Worm (Caenorhabditis elegans) whole organism, L4/young adult: ENCODE measurements around the gene ubh-2.

ENCODE experiments used
- W03F9.2 ChIP-seq: fragments of 150-350 bp; optimal IDR thresholded peaks from 2 replicates; lab custom pipeline; 2014; ENCODE audit warnings: missing biosample characterization, missing genetic modification characterization
- him-1 ChIP-seq: sonication (generic microtip); optimal IDR thresholded peaks from 2 replicates; lab custom pipeline; 2016; ENCODE audit warnings: missing genotype, missing genetic modification reagents, missing genetic modification characterization, missing compliant biosample characterization

- TF ChIP-seq W03F9.2 (no peak), him-1 (tag; lab: Kevin White, UChicago) (no peak)
Observed at ce11 chrV:6505339-6505811, 4.2 kb downstream of the ubh-2 start, which contains the start of gene W01A11.7.
